Worm (Caenorhabditis elegans) whole organism, late embryonic: ENCODE results near the gene F29G6.1.
A peak's percentile ranks its signal among the peaks of the same experiment; 100 is the strongest.

ENCODE experiments used
- C38D4.7 ChIP-seq: fragments of 200-800 bp; sonication (Bioruptor generic); optimal IDR thresholded peaks from 2 replicates; lab custom pipeline; 2018; ENCODE audit warnings: mild to moderate bottlenecking, missing genetic modification characterization, moderate library complexity, missing compliant biosample characterization
- F13H6.1 ChIP-seq: sonication (generic microtip); optimal IDR thresholded peaks from 2 replicates; lab custom pipeline; 2016; ENCODE audit warnings: missing genetic modification characterization, missing compliant biosample characterization
- ceh-14 ChIP-seq: sonication (generic microtip); optimal IDR thresholded peaks from 2 replicates; lab custom pipeline; 2016; ENCODE audit warnings: missing genotype, missing genetic modification characterization, missing compliant biosample characterization
- ceh-2 ChIP-seq: sonication (generic microtip); optimal IDR thresholded peaks from 2 replicates; lab custom pipeline; 2016; ENCODE audit warnings: missing genotype, missing genetic modification characterization, missing compliant biosample characterization
- ceh-9 ChIP-seq: sonication (generic microtip); optimal IDR thresholded peaks from 2 replicates; lab custom pipeline; 2016; ENCODE audit warnings: mild to moderate bottlenecking, missing genetic modification characterization, inconsistent platforms, missing compliant biosample characterization
- che-1 ChIP-seq: sonication (generic microtip); optimal IDR thresholded peaks from 2 replicates; lab custom pipeline; 2016; ENCODE audit warnings: mild to moderate bottlenecking, missing genetic modification characterization, missing compliant biosample characterization
- mec-3 ChIP-seq: sonication (generic microtip); optimal IDR thresholded peaks from 2 replicates; lab custom pipeline; 2016; ENCODE audit warnings: borderline replicate concordance, missing genetic modification characterization, missing compliant biosample characterization
- pag-3 ChIP-seq: sonication (generic microtip); optimal IDR thresholded peaks from 2 replicates; lab custom pipeline; 2016; ENCODE audit warnings: missing compliant biosample characterization, missing genetic modification characterization, borderline replicate concordance
- pqm-1 ChIP-seq: sonication (generic microtip); optimal IDR thresholded peaks from 2 replicates; lab custom pipeline; 2016; ENCODE audit warnings: missing genetic modification characterization, missing compliant biosample characterization
- rnt-1 ChIP-seq: sonication (generic microtip); optimal IDR thresholded peaks from 2 replicates; lab custom pipeline; 2016; ENCODE audit warnings: missing genetic modification characterization, missing compliant biosample characterization
- sox-2 ChIP-seq: fragments of 200-800 bp; sonication (Bioruptor generic); IDR thresholded peaks from 2 replicates; pipeline ENCODE4 v1.3.6; 2022; ENCODE audit warnings: missing genetic modification reagents, missing genetic modification characterization, missing compliant biosample characterization
- sox-4 ChIP-seq: sonication (generic microtip); optimal IDR thresholded peaks from 2 replicates; lab custom pipeline; 2017; ENCODE audit warnings: mild to moderate bottlenecking, missing genetic modification characterization, inconsistent platforms, missing compliant biosample characterization
- unc-3 ChIP-seq, 2 experiments: fragments of 200-800 bp in 1 of 2; sonication (Bioruptor generic) in 1 of 2; sonication (generic microtip) in 1 of 2; conservative IDR thresholded peaks in 1 of 2; optimal IDR thresholded peaks in 1 of 2; 2 replicates each; pipeline versions ENCODE4 v1.3.6 to Lab custom; 2016 to 2022; ENCODE audit warnings: missing compliant biosample characterization in 2 of 2, missing genetic modification characterization in 2 of 2, missing genetic modification reagents in 1 of 2

- TF ChIP-seq C38D4.7: no peak
- no peak for TF ChIP-seq ceh-14 (tag; lab: Kevin White, UChicago)
- no peak for TF ChIP-seq sox-2 (GFP tag; lab: Robert Waterston, UW)
- peak; percentile 26 for TF ChIP-seq rnt-1 (tag; lab: Kevin White, UChicago)
- no peak for TF ChIP-seq ceh-9
- TF ChIP-seq F13H6.1: no peak
- TF ChIP-seq mec-3 (tag; lab: Kevin White, UChicago): no peak
- TF ChIP-seq che-1: no peak
- TF ChIP-seq sox-4 (tag; lab: Kevin White, UChicago): no peak
- TF ChIP-seq pqm-1 (tag; lab: Kevin White, UChicago): no peak
- TF ChIP-seq ceh-2: no peak
- TF ChIP-seq pag-3: no peak
- TF ChIP-seq unc-3 (GFP tag; conservative IDR thresholded peaks at IDR 0.05; lab: Robert Waterston, UW): no peak
- no peak for TF ChIP-seq unc-3 (tag; optimal IDR thresholded peaks at IDR 0.05; lab: Kevin White, UChicago)
Measured at ce11 chrX:11463568-11463967, 38.5 kb upstream of the F29G6.1 start.
